Fruit fly (Drosophila melanogaster): ENCODE measurements around the gene Cpr.

DNA sequence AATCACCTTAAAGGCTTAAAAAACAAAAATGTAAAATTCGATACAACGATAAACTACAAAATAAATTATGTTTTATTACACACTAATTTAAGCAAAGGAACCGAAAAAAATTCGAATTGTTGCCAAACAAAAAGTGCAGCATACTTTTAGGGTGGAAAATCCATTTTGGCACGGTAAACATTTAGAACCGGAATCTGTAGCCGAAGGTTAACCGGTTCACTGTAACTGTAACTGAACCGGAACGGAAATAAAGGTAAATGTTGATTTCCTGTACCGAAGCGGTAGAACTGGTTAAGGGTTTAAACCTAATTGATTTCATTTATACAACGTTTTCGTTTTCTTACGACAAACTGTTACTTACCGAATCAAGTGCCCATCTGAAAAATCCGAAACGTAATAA, 28.3 kb downstream of the Cpr start:
- TF ChIP-seq CG8478 (optimal IDR thresholded peaks at IDR 0.05) (no peak), CTCF (optimal IDR thresholded peaks at IDR 0.05) (no peak)

Data from S2 (cell line).